Fruit fly (Drosophila melanogaster) S2 (cell line): ENCODE data around the gene alphaTub67C.

ENCODE experiments used
- CG8478 ChIP-seq: fragments of >200 bp; optimal IDR thresholded peaks from 2 replicates; lab custom pipeline; 2018
- CTCF ChIP-seq, 2 experiments: fragments of >200 bp; optimal IDR thresholded peaks; 2 replicates each; lab custom pipeline; 2018

DNA sequence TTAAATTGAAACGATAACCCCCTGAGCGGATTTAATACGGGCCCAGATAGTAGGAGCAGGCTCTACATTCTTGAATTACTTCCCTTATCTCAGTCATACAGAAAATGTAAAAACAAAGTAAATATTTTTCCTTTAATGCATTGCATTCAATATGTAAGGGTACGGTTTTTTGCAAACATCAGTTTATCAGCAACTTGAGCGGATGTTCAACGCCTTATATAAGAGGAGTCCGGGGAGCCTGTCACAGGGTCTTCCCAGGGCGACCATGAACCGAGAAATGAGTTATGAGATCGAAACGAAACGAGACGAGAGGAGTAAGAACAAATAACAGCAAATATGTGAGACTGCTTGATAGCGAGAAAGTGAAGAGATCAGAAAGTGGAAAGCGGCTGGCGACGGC lies 35.5 kb downstream of the alphaTub67C start:
- TF ChIP-seq CTCF (optimal IDR thresholded peaks at IDR 0.05; lab: Kevin White, UChicago) = no peak
- TF ChIP-seq CG8478 (lab: Kevin White, UChicago) = no peak
